Worm (Caenorhabditis elegans): ENCODE data around the gene hrg-9.

- TF ChIP-seq skn-1 (tag; optimal IDR thresholded peaks at IDR 0.05) (no peak), C34F6.9 (tag; optimal IDR thresholded peaks at IDR 0.05) (no peak), nhr-77 (tag; optimal IDR thresholded peaks at IDR 0.05) (no peak), nhr-11 (tag; optimal IDR thresholded peaks at IDR 0.05) (no peak), unc-55 (GFP tag; optimal IDR thresholded peaks at IDR 0.05) (no peak), zag-1 (tag; optimal IDR thresholded peaks at IDR 0.05) (no peak), elt-1 (tag; optimal IDR thresholded peaks at IDR 0.05) (no peak)
Measured at ce11 chrV:12997422-12997821, 34.3 kb upstream of the hrg-9 start, which contains the start of gene far-3.

Data from whole organism, L2 larva.